Worm (Caenorhabditis elegans) whole organism, L1 larva: ENCODE results near the gene ZK1290.11.
A peak's percentile ranks its signal among the peaks of the same experiment; 100 is the strongest.

Experiments
- aha-1 ChIP-seq: fragments of 150-350 bp; optimal IDR thresholded peaks from 2 replicates; lab custom pipeline; 2014; ENCODE audit warnings: missing biosample characterization, missing genetic modification characterization
- aly-2 ChIP-seq: fragments of 150-350 bp; optimal IDR thresholded peaks from 2 replicates; lab custom pipeline; 2014; ENCODE audit warnings: missing biosample characterization, missing genetic modification characterization
- ama-1 ChIP-seq: fragments of 150-350 bp; optimal IDR thresholded peaks from 2 replicates; lab custom pipeline; 2014
- blmp-1 ChIP-seq: fragments of 150-350 bp; optimal IDR thresholded peaks from 2 replicates; lab custom pipeline; 2014; ENCODE audit warnings: missing biosample characterization, missing genetic modification characterization
- ceh-90 ChIP-seq: sonication (generic microtip); optimal IDR thresholded peaks from 2 replicates; lab custom pipeline; 2016; ENCODE audit warnings: missing genetic modification characterization, missing compliant biosample characterization
- dpl-1 ChIP-seq, 3 experiments: fragments of 150-350 bp in 2 of 3; sonication (generic microtip) in 1 of 3; optimal IDR thresholded peaks; 2 replicates each; lab custom pipeline; 2014 to 2017; ENCODE audit warnings: missing biosample characterization in 3 of 3, missing genetic modification characterization in 3 of 3, missing genetic modification reagents in 3 of 3
- dsc-1 ChIP-seq: sonication (generic microtip); optimal IDR thresholded peaks from 2 replicates; lab custom pipeline; 2016; ENCODE audit warnings: mild to moderate bottlenecking, missing genetic modification characterization, missing compliant biosample characterization
- efl-1 ChIP-seq, 4 experiments: fragments of 150-350 bp; optimal IDR thresholded peaks in 3 of 4; peaks in 1 of 4; 1 replicate in 1 of 4; 2 replicates in 3 of 4; lab custom pipeline; 2014; ENCODE audit warnings: missing biosample characterization in 2 of 4, missing genetic modification characterization in 2 of 4, missing genetic modification reagents in 2 of 4
- egl-27 ChIP-seq, 2 experiments: fragments of 150-350 bp in 1 of 2; sonication (generic microtip); optimal IDR thresholded peaks; 3 replicates each; lab custom pipeline; 2017 to 2018; ENCODE audit warnings: missing biosample characterization in 2 of 2, missing genetic modification characterization in 2 of 2, missing genetic modification reagents in 2 of 2
- elt-2 ChIP-seq: sonication (generic microtip); optimal IDR thresholded peaks from 2 replicates; lab custom pipeline; 2016; ENCODE audit warnings: missing genetic modification characterization, mild to moderate bottlenecking, inconsistent platforms, missing compliant biosample characterization, missing genetic modification reagents
- fkh-10 ChIP-seq: sonication (generic microtip); optimal IDR thresholded peaks from 2 replicates; lab custom pipeline; 2017; ENCODE audit warnings: missing biosample characterization, missing genetic modification reagents, missing genetic modification characterization
- fkh-4 ChIP-seq: sonication (generic microtip); optimal IDR thresholded peaks from 2 replicates; lab custom pipeline; 2016; ENCODE audit warnings: missing compliant biosample characterization, missing genetic modification characterization, borderline replicate concordance
- fkh-8 ChIP-seq: sonication (generic microtip); optimal IDR thresholded peaks from 2 replicates; lab custom pipeline; 2016; ENCODE audit warnings: mild to moderate bottlenecking, missing genetic modification characterization, missing compliant biosample characterization
- fos-1 ChIP-seq: fragments of 150-350 bp; optimal IDR thresholded peaks from 2 replicates; lab custom pipeline; 2014; ENCODE audit warnings: missing biosample characterization, missing genetic modification characterization
- grh-1 ChIP-seq: fragments of 200-800 bp; sonication (Bioruptor generic); IDR thresholded peaks from 2 replicates; pipeline ENCODE4 v1.3.6; 2022; ENCODE audit warnings: missing genetic modification reagents, missing genetic modification characterization, missing compliant biosample characterization
- lin-15B ChIP-seq: fragments of 150-350 bp; sonication (generic microtip); optimal IDR thresholded peaks from 3 replicates; lab custom pipeline; 2014; ENCODE audit warnings: missing biosample characterization, missing genetic modification characterization
- lin-35 ChIP-seq, 2 experiments: fragments of 150-350 bp; optimal IDR thresholded peaks; 2 replicates each; lab custom pipeline; 2014; ENCODE audit warnings: missing biosample characterization in 2 of 2, missing genetic modification characterization in 2 of 2, missing genetic modification reagents in 2 of 2
- lin-39 ChIP-seq: fragments of 150-350 bp; optimal IDR thresholded peaks from 2 replicates; lab custom pipeline; 2014; ENCODE audit warnings: missing biosample characterization, missing genetic modification reagents, missing genetic modification characterization
- lir-3 ChIP-seq: sonication (generic microtip); optimal IDR thresholded peaks from 2 replicates; lab custom pipeline; 2016; ENCODE audit warnings: mild to moderate bottlenecking, missing genetic modification characterization, moderate library complexity, missing compliant biosample characterization; ENCODE audit not compliant: poor library complexity
- lsy-2 ChIP-seq, 2 experiments: fragments of 150-350 bp; optimal IDR thresholded peaks; 2 replicates each; lab custom pipeline; 2014; ENCODE audit warnings: missing biosample characterization in 2 of 2, missing genetic modification characterization in 2 of 2
- mab-9 ChIP-seq: fragments of 200-800 bp; sonication (Bioruptor generic); IDR thresholded peaks from 2 replicates; pipeline ENCODE4 v1.3.6; 2022; ENCODE audit warnings: missing genetic modification reagents, missing genetic modification characterization, missing compliant biosample characterization
- mep-1 ChIP-seq: fragments of 150-350 bp; optimal IDR thresholded peaks from 2 replicates; lab custom pipeline; 2014; ENCODE audit warnings: missing biosample characterization, missing genetic modification characterization
- nhr-11 ChIP-seq: fragments of 150-350 bp; optimal IDR thresholded peaks from 2 replicates; lab custom pipeline; 2014; ENCODE audit warnings: missing biosample characterization, missing genetic modification characterization
- nhr-19 ChIP-seq: fragments of 200-800 bp; sonication (Bioruptor generic); conservative IDR thresholded peaks from 2 replicates; pipeline ENCODE4 v1.3.6; 2022; ENCODE audit warnings: missing genetic modification characterization, missing compliant biosample characterization
- nhr-20 ChIP-seq: sonication (generic microtip); optimal IDR thresholded peaks from 2 replicates; lab custom pipeline; 2016; ENCODE audit warnings: mild to moderate bottlenecking, missing genetic modification characterization, missing compliant biosample characterization
- nhr-28 ChIP-seq: fragments of 150-350 bp; optimal IDR thresholded peaks from 2 replicates; lab custom pipeline; 2014; ENCODE audit warnings: missing biosample characterization, missing genetic modification characterization
- nhr-90 ChIP-seq: sonication (generic microtip); optimal IDR thresholded peaks from 2 replicates; lab custom pipeline; 2016; ENCODE audit warnings: mild to moderate bottlenecking, missing genetic modification characterization, missing compliant biosample characterization; ENCODE audit not compliant: poor library complexity
- pax-3 ChIP-seq: fragments of 200-800 bp; sonication (Bioruptor generic); optimal IDR thresholded peaks from 2 replicates; lab custom pipeline; 2018; ENCODE audit warnings: mild to moderate bottlenecking, missing genetic modification characterization, moderate library complexity, missing compliant biosample characterization
- pqm-1 ChIP-seq: sonication (generic microtip); optimal IDR thresholded peaks from 3 replicates; lab custom pipeline; 2017; ENCODE audit warnings: missing biosample characterization, missing genetic modification characterization
- snu-23 ChIP-seq: sonication (generic microtip); optimal IDR thresholded peaks from 2 replicates; lab custom pipeline; 2016; ENCODE audit warnings: missing genetic modification characterization, missing compliant biosample characterization
- sox-4 ChIP-seq: sonication (generic microtip); optimal IDR thresholded peaks from 2 replicates; lab custom pipeline; 2016; ENCODE audit warnings: missing genetic modification characterization, missing compliant biosample characterization
- sptf-1 ChIP-seq: fragments of 150-350 bp; optimal IDR thresholded peaks from 2 replicates; lab custom pipeline; 2014; ENCODE audit warnings: missing biosample characterization, missing genetic modification characterization
- unc-30 ChIP-seq: sonication (generic microtip); optimal IDR thresholded peaks from 2 replicates; lab custom pipeline; 2017; ENCODE audit warnings: missing biosample characterization, missing genetic modification characterization
- unc-86 ChIP-seq: sonication (generic microtip); optimal IDR thresholded peaks from 2 replicates; lab custom pipeline; 2016; ENCODE audit warnings: missing genetic modification characterization, missing compliant biosample characterization
- xbp-1 ChIP-seq: sonication (generic microtip); optimal IDR thresholded peaks from 2 replicates; lab custom pipeline; 2016; ENCODE audit warnings: missing genetic modification characterization, missing compliant biosample characterization

The ZK1290.11 gene

ce11 chrII:7528210-7528609 is 33.2 kb downstream of the ZK1290.11 start (continued):
- TF ChIP-seq pax-3 = peak; percentile 48
- peak; percentile 82 for TF ChIP-seq nhr-90 (tag; lab: Kevin White, UChicago)
- TF ChIP-seq nhr-19 (GFP tag; lab: Robert Waterston, UW) = peak; percentile 81
- TF ChIP-seq, all 84 proteins: peak for 23

ce11 chrII:7525458-7525857 is 35.9 kb downstream of the ZK1290.11 start, which contains the start of the genes ZK1290.7 and rnh-1.1:
ZK1290.7 (minus strand) TSS chrII:7525558.
rnh-1.1 (plus strand) TSS chrII:7525738.
- TF ChIP-seq lir-3 (no peak), egl-27 (tag; optimal IDR thresholded peaks at IDR 0.05; lab: Kevin White, UChicago) (no peak), nhr-20 (tag; lab: Kevin White, UChicago) (no peak), fkh-10 (GFP tag; lab: Kevin White, UChicago) (no peak), elt-2 (tag; lab: Kevin White, UChicago) (no peak), dsc-1 (tag; lab: Kevin White, UChicago) (no peak), fkh-4 (tag; lab: Kevin White, UChicago) (no peak), mab-9 (GFP tag; lab: Robert Waterston, UW) (no peak), ama-1 (lab: Kevin White, UChicago) (no peak), lin-39 (no peak), nhr-28 (tag; lab: Kevin White, UChicago) (no peak), sox-4 (no peak), lin-15B (tag; lab: Kevin White, UChicago) (no peak), aly-2 (no peak), unc-30 (tag; lab: Kevin White, UChicago) (no peak), unc-86 (tag; lab: Kevin White, UChicago) (no peak), lin-35 (GFP tag; optimal IDR thresholded peaks at IDR 0.05; lab: Kevin White, UChicago) (no peak), sptf-1 (tag; lab: Kevin White, UChicago) (no peak), blmp-1 (tag; lab: Kevin White, UChicago) (no peak), snu-23 (GFP tag; lab: Kevin White, UChicago) (no peak)

ce11 chrII:7523281-7523680 is 38.1 kb downstream of the ZK1290.11 start, which contains the start of gene ZK1290.15:
ZK1290.15 (plus strand) TSS chrII:7523581.
- no peak for TF ChIP-seq nhr-28 (tag; lab: Kevin White, UChicago)

DNA sequence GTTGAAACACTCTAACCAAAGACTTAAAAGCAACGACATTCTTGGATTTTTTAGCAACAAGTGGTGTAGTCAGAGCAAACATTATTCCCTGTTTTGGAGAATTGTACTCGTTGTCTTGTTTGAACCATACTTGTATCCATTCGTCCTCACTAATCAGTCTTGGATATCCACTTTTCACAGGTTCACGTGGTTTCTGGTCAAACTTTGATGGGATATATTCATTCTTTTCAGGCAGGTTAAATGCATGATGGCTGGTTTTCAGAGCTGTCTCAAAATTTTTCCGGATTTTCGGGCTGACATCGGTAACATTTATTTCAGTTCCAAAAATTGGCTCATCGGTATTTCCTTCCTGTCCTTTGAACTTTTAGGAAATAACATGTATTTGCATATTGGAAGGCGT is 40.0 kb downstream of the ZK1290.11 start:
- TF ChIP-seq ceh-90 (tag; lab: Kevin White, UChicago) (no peak), sox-4 (no peak), efl-1 (optimal IDR thresholded peaks at IDR 0.05; lab: Kevin White, UChicago) (no peak), efl-1 (GFP tag; optimal IDR thresholded peaks at IDR 0.05 in 1 of 2; lab: Kevin White, UChicago) (peak in 1 of 2 experiments; percentile 62), xbp-1 (tag; lab: Kevin White, UChicago) (no peak), nhr-19 (GFP tag; lab: Robert Waterston, UW) (no peak), fkh-8 (tag; lab: Kevin White, UChicago) (no peak), mab-9 (GFP tag; lab: Robert Waterston, UW) (no peak)

- TF ChIP-seq dpl-1 (GFP tag; optimal IDR thresholded peaks at IDR 0.05; lab: Kevin White, UChicago) (no peak), aha-1 (tag; lab: Kevin White, UChicago) (no peak), grh-1 (GFP tag; lab: Robert Waterston, UW) (no peak), lsy-2 (tag; optimal IDR thresholded peaks at IDR 0.05; lab: Kevin White, UChicago) (no peak), fos-1 (tag; lab: Kevin White, UChicago) (no peak), xbp-1 (tag; lab: Kevin White, UChicago) (no peak), elt-2 (tag; lab: Kevin White, UChicago) (no peak), nhr-11 (tag; lab: Kevin White, UChicago) (no peak), blmp-1 (tag; lab: Kevin White, UChicago) (no peak), dsc-1 (tag; lab: Kevin White, UChicago) (no peak), mep-1 (tag; lab: Kevin White, UChicago) (no peak), pqm-1 (no peak)
These were observed 42.2 kb downstream of the ZK1290.11 start, which contains the start of gene glb-9 for ce11 chrII:7519221-7519620. glb-9 (minus strand) TSS chrII:7519321.
